Worm (Caenorhabditis elegans) whole organism, L4 larva: ENCODE results near the gene C23H3.9.
A peak's percentile ranks its signal among the peaks of the same experiment; 100 is the strongest.

Source experiments
- R02D3.7 ChIP-seq: fragments of 150-350 bp; sonication (generic microtip); optimal IDR thresholded peaks from 3 replicates; lab custom pipeline; 2014; ENCODE audit warnings: missing biosample characterization, missing genetic modification characterization
- T20F7.1 ChIP-seq: fragments of 200-800 bp; sonication (Bioruptor generic); optimal IDR thresholded peaks from 2 replicates; lab custom pipeline; 2018; ENCODE audit warnings: mild to moderate bottlenecking, missing genetic modification characterization, missing compliant biosample characterization
- Y105C5A.15 ChIP-seq: fragments of 200-800 bp; sonication (Bioruptor generic); IDR thresholded peaks from 2 replicates; pipeline ENCODE4 v1.3.6; 2022; ENCODE audit warnings: missing genetic modification characterization, missing compliant biosample characterization
- Y5F2A.4 ChIP-seq: fragments of 200-800 bp; sonication (Bioruptor generic); optimal IDR thresholded peaks from 2 replicates; lab custom pipeline; 2018; ENCODE audit warnings: mild to moderate bottlenecking, missing genetic modification characterization, missing compliant biosample characterization
- Y75B8A.6 ChIP-seq: fragments of 200-800 bp; sonication (Bioruptor generic); IDR thresholded peaks from 2 replicates; pipeline ENCODE4 v1.3.6; 2022; ENCODE audit warnings: missing genetic modification reagents, missing genetic modification characterization, missing compliant biosample characterization
- ZK546.5 ChIP-seq, 2 experiments: sonication (generic microtip); optimal IDR thresholded peaks; 2 replicates each; lab custom pipeline; 2017; ENCODE audit warnings: missing biosample characterization in 2 of 2, missing genetic modification characterization in 2 of 2
- aha-1 ChIP-seq: fragments of 150-350 bp; peaks from one replicate; lab custom pipeline; 2014; ENCODE audit warnings: missing biosample characterization, missing genetic modification characterization
- arid-1 ChIP-seq: fragments of 200-800 bp; sonication (Bioruptor generic); conservative IDR thresholded peaks from 2 replicates; pipeline ENCODE4 v1.3.6; 2022; ENCODE audit warnings: missing genetic modification reagents, missing genetic modification characterization, missing compliant biosample characterization
- attf-4 ChIP-seq: sonication (generic microtip); optimal IDR thresholded peaks from 3 replicates; lab custom pipeline; 2017; ENCODE audit warnings: missing biosample characterization, missing genetic modification characterization
- ceh-32 ChIP-seq: sonication (generic microtip); optimal IDR thresholded peaks from 2 replicates; lab custom pipeline; 2016; ENCODE audit warnings: mild to moderate bottlenecking, missing genetic modification characterization, missing compliant biosample characterization; ENCODE audit not compliant: poor library complexity
- ceh-44 ChIP-seq: fragments of 200-800 bp; sonication (Bioruptor generic); IDR thresholded peaks from 2 replicates; pipeline ENCODE4 v1.3.6; 2022; ENCODE audit warnings: missing genetic modification reagents, missing genetic modification characterization, missing compliant biosample characterization
- ceh-62 ChIP-seq: sonication (generic microtip); optimal IDR thresholded peaks from 2 replicates; lab custom pipeline; 2017; ENCODE audit warnings: missing biosample characterization, missing genetic modification characterization
- daf-16 ChIP-seq, 3 experiments: sonication (generic microtip); optimal IDR thresholded peaks; 2 replicates each; lab custom pipeline; 2016 to 2017; ENCODE audit warnings: missing genetic modification characterization in 3 of 3, missing genetic modification reagents in 3 of 3, mild to moderate bottlenecking in 2 of 3, missing compliant biosample characterization in 2 of 3, missing biosample characterization in 1 of 3, moderate library complexity in 1 of 3
- dpl-1 ChIP-seq: fragments of 150-350 bp; optimal IDR thresholded peaks from 2 replicates; lab custom pipeline; 2014; ENCODE audit warnings: missing biosample characterization, missing genetic modification reagents, missing genetic modification characterization
- dve-1 ChIP-seq: sonication (generic microtip); optimal IDR thresholded peaks from 2 replicates; lab custom pipeline; 2017; ENCODE audit warnings: antibody characterized with exemption, mild to moderate bottlenecking, missing genetic modification characterization, missing compliant biosample characterization; ENCODE audit not compliant: insufficient read depth
- egl-27 ChIP-seq: sonication (generic microtip); optimal IDR thresholded peaks from 3 replicates; lab custom pipeline; 2017; ENCODE audit warnings: missing biosample characterization, missing genetic modification reagents, missing genetic modification characterization
- fos-1 ChIP-seq: fragments of 150-350 bp; optimal IDR thresholded peaks from 2 replicates; lab custom pipeline; 2014; ENCODE audit warnings: missing biosample characterization, missing genetic modification characterization
- hif-1 ChIP-seq, 2 experiments: sonication (generic microtip); optimal IDR thresholded peaks; 2 replicates each; lab custom pipeline; 2016 to 2017; ENCODE audit warnings: missing compliant biosample characterization in 2 of 2, missing genetic modification characterization in 2 of 2, missing genetic modification reagents in 2 of 2, missing genotype in 2 of 2, mild to moderate bottlenecking in 1 of 2
- hlh-11 ChIP-seq: fragments of 200-800 bp; sonication (Bioruptor generic); optimal IDR thresholded peaks from 2 replicates; lab custom pipeline; 2018; ENCODE audit warnings: mild to moderate bottlenecking, missing genetic modification characterization, missing compliant biosample characterization
- lin-1 ChIP-seq: fragments of 200-800 bp; sonication (Bioruptor generic); IDR thresholded peaks from 2 replicates; pipeline ENCODE4 v1.3.6; 2022; ENCODE audit warnings: missing genetic modification reagents, missing genetic modification characterization, missing compliant biosample characterization
- lin-15B ChIP-seq: fragments of 150-350 bp; sonication (generic microtip); optimal IDR thresholded peaks from 3 replicates; lab custom pipeline; 2014; ENCODE audit warnings: missing biosample characterization, missing genetic modification characterization
- lin-39 ChIP-seq: fragments of 150-350 bp; optimal IDR thresholded peaks from 2 replicates; lab custom pipeline; 2014; ENCODE audit warnings: missing biosample characterization, missing genetic modification reagents, missing genetic modification characterization
- lsy-2 ChIP-seq, 2 experiments: fragments of 150-350 bp in 1 of 2; sonication (generic microtip) in 1 of 2; optimal IDR thresholded peaks; 2 replicates each; lab custom pipeline; 2014 to 2017; ENCODE audit warnings: missing biosample characterization in 2 of 2, missing genetic modification characterization in 2 of 2
- mdt-29 ChIP-seq: fragments of 200-800 bp; sonication (Bioruptor generic); IDR thresholded peaks from 2 replicates; pipeline ENCODE4 v1.3.6; 2022; ENCODE audit warnings: missing genetic modification reagents, missing genetic modification characterization, missing compliant biosample characterization
- mes-2 ChIP-seq: sonication (generic microtip); optimal IDR thresholded peaks from 2 replicates; lab custom pipeline; 2016; ENCODE audit warnings: missing genotype, mild to moderate bottlenecking, missing genetic modification characterization, missing compliant biosample characterization; ENCODE audit not compliant: poor library complexity, severe bottlenecking
- mxl-2 ChIP-seq: fragments of 200-800 bp; sonication (Bioruptor generic); conservative IDR thresholded peaks from 2 replicates; pipeline ENCODE4 v1.3.6; 2022; ENCODE audit warnings: missing genetic modification reagents, missing genetic modification characterization, missing compliant biosample characterization
- nhr-6 ChIP-seq: fragments of 150-350 bp; optimal IDR thresholded peaks from 2 replicates; lab custom pipeline; 2014; ENCODE audit warnings: missing biosample characterization, missing genetic modification characterization
- nhr-77 ChIP-seq: fragments of 150-350 bp; optimal IDR thresholded peaks from 2 replicates; lab custom pipeline; 2014; ENCODE audit warnings: missing biosample characterization, missing genetic modification characterization
- pha-4 ChIP-seq, 2 experiments: fragments of 150-350 bp in 1 of 2; fragments of 200-800 bp in 1 of 2; sonication (Bioruptor generic) in 1 of 2; IDR thresholded peaks in 1 of 2; optimal IDR thresholded peaks in 1 of 2; 2 replicates each; pipeline versions ENCODE4 v1.3.6 to Lab custom; 2014 to 2022; ENCODE audit warnings: missing genetic modification characterization in 2 of 2, missing genetic modification reagents in 2 of 2, missing biosample characterization in 1 of 2, missing compliant biosample characterization in 1 of 2
- pqm-1 ChIP-seq: sonication (generic microtip); optimal IDR thresholded peaks from 2 replicates; lab custom pipeline; 2017; ENCODE audit warnings: missing biosample characterization, missing genetic modification characterization
- saeg-2 ChIP-seq: fragments of 200-800 bp; sonication (Bioruptor generic); IDR thresholded peaks from 2 replicates; pipeline ENCODE4 v1.3.6; 2022; ENCODE audit warnings: missing genetic modification reagents, missing genetic modification characterization, missing compliant biosample characterization
- spr-1 ChIP-seq: sonication (generic microtip); optimal IDR thresholded peaks from 2 replicates; lab custom pipeline; 2016; ENCODE audit warnings: mild to moderate bottlenecking, missing genetic modification characterization, missing compliant biosample characterization
- tra-1 ChIP-seq: fragments of 200-800 bp; sonication (Bioruptor generic); IDR thresholded peaks from 2 replicates; pipeline ENCODE4 v1.3.6; 2022; ENCODE audit warnings: missing genetic modification reagents, missing genetic modification characterization, missing compliant biosample characterization
- unc-130 ChIP-seq: sonication (generic microtip); optimal IDR thresholded peaks from 2 replicates; lab custom pipeline; 2016; ENCODE audit warnings: missing genetic modification reagents, missing genetic modification characterization, missing compliant biosample characterization
- unc-62 ChIP-seq, 3 experiments: fragments of 150-350 bp in 1 of 3; sonication (generic microtip); optimal IDR thresholded peaks in 2 of 3; peaks in 1 of 3; 1 replicate in 1 of 3; 2 replicates in 2 of 3; lab custom pipeline; 2014 to 2017; ENCODE audit warnings: missing biosample characterization in 3 of 3, missing genetic modification characterization in 3 of 3, missing genetic modification reagents in 3 of 3, missing genotype in 1 of 3
- zfp-3 ChIP-seq: fragments of 200-800 bp; sonication (Bioruptor generic); conservative IDR thresholded peaks from 2 replicates; pipeline ENCODE4 v1.3.6; 2022; ENCODE audit warnings: missing genetic modification reagents, missing genetic modification characterization, missing compliant biosample characterization
- ztf-11 ChIP-seq: fragments of 150-350 bp; optimal IDR thresholded peaks from 2 replicates; lab custom pipeline; 2014; ENCODE audit warnings: missing biosample characterization, missing genetic modification characterization

The C23H3.9 gene

DNA sequence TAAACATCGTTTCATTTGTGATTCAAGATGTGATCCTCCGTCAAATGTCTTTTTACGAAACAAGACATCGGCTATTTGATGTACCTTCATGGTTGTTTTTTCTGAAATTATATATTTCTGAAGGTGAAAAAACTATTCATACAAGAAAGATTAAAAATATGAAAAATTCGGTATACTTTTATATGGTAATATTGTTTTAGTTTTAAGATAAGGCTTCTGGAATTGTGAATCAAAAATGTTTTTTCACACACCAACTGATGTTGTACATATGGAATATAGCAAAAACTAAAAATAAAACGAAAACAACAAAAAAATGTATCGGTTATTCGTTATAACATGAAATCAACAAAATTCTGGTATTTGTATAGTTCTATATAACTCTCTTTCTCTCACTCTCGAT, 41.9 kb downstream of the C23H3.9 start, which contains the start of gene F23F1.6:
Gene F23F1.6 (minus strand): TSS at position 101 of the 400 bp plus-strand sequence.
- no peak for TF ChIP-seq lsy-2 (tag; optimal IDR thresholded peaks at IDR 0.05; lab: Kevin White, UChicago)
- TF ChIP-seq ztf-11 (tag; lab: Kevin White, UChicago): no peak
- no peak for TF ChIP-seq Y105C5A.15 (GFP tag; lab: Robert Waterston, UW)

DNA sequence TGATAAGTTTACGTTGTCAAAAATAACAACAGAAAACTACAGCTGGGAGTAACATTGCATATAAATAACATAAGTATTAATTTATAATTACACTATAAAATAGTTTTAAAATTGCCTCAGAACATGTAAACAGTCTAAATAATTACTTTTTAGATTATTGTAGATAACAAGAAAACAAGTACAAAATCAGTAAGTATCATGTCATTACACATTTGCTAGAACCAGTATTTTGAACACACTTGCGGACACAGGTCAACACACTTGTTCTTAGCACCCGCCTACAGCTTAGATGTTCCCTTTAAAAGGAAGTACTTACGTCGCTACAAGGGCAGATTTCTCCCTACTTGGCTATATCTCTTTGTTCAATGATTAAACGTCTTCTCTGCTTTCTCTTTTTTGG, 45.2 kb downstream of the C23H3.9 start, which contains the start of gene F23F1.2:
Gene F23F1.2 (plus strand): TSS at position 301 of the 400 bp plus-strand sequence.
- TF ChIP-seq nhr-77 (tag; lab: Kevin White, UChicago) (no peak), zfp-3 (no peak), dve-1 (no peak), ceh-62 (no peak), arid-1 (no peak), hlh-11 (tag; lab: Kevin White, UChicago) (no peak), lin-15B (tag; lab: Kevin White, UChicago) (no peak), unc-130 (GFP tag; lab: Kevin White, UChicago) (no peak), saeg-2 (no peak), hif-1 (tag; optimal IDR thresholded peaks at IDR 0.05; lab: Kevin White, UChicago) (no peak), Y75B8A.6 (GFP tag; lab: Robert Waterston, UW) (no peak)

DNA sequence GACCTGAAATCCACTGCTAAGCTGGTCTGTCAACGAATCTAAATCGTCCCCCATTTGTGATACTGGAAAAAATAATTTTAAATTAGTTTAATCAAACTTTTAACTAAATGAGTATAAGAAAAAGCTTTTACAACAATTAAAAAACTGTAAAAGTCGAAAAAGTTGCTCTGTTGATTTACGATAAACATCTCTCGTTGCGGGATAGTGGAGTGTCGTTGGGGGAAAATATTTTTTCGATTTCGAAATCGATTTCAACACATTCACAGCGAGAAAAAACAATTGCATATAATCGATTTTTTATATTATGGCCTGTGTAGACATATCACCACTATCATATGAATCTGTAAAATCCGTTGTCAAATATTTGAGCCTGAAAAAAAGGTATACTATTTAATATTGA, 47.5 kb downstream of the C23H3.9 start, which contains the start of the genes F23F1.5 and fbxc-54:
Gene F23F1.5 (minus strand): TSS at position 64 of the 400 bp plus-strand sequence.
Gene fbxc-54 (plus strand): TSS at position 199 of the 400 bp plus-strand sequence.
- TF ChIP-seq mxl-2 (GFP tag; lab: Robert Waterston, UW): no peak
- peak; percentile 18 for TF ChIP-seq dve-1
- TF ChIP-seq Y5F2A.4: no peak
- no peak for TF ChIP-seq daf-16 (GFP tag; optimal IDR thresholded peaks at IDR 0.05; lab: Kevin White, UChicago)
- TF ChIP-seq daf-16 (tag; optimal IDR thresholded peaks at IDR 0.05; lab: Kevin White, UChicago): peak; percentile 62
- no peak for TF ChIP-seq pha-4 (GFP tag; IDR thresholded peaks at IDR 0.05; lab: Robert Waterston, UW)
- TF ChIP-seq pha-4 (tag; optimal IDR thresholded peaks at IDR 0.05; lab: Kevin White, UChicago): no peak
- TF ChIP-seq attf-4 (tag; lab: Kevin White, UChicago): no peak
- no peak for TF ChIP-seq fos-1
- TF ChIP-seq tra-1 (GFP tag; lab: Robert Waterston, UW): no peak
- TF ChIP-seq ceh-32 (tag; lab: Kevin White, UChicago): no peak
- TF ChIP-seq T20F7.1: peak; percentile 90
- peak; percentile 37 for TF ChIP-seq mes-2 (tag; lab: Kevin White, UChicago)
- no peak for TF ChIP-seq mdt-29 (GFP tag; lab: Robert Waterston, UW)
- TF ChIP-seq lsy-2 (tag; optimal IDR thresholded peaks at IDR 0.05; lab: Kevin White, UChicago): peak in 1 of 2 experiments; percentile 58
- TF ChIP-seq hlh-11 (tag; lab: Kevin White, UChicago): no peak
- TF ChIP-seq egl-27 (tag; lab: Kevin White, UChicago): no peak
- TF ChIP-seq nhr-6 (tag; lab: Kevin White, UChicago): peak; percentile 37
- TF ChIP-seq lin-39 (tag; lab: Kevin White, UChicago): no peak
- TF ChIP-seq zfp-3: no peak
- peak; percentile 31 for TF ChIP-seq dpl-1 (GFP tag; lab: Kevin White, UChicago)
- peak; percentile 43 for TF ChIP-seq R02D3.7 (tag; lab: Kevin White, UChicago)

DNA sequence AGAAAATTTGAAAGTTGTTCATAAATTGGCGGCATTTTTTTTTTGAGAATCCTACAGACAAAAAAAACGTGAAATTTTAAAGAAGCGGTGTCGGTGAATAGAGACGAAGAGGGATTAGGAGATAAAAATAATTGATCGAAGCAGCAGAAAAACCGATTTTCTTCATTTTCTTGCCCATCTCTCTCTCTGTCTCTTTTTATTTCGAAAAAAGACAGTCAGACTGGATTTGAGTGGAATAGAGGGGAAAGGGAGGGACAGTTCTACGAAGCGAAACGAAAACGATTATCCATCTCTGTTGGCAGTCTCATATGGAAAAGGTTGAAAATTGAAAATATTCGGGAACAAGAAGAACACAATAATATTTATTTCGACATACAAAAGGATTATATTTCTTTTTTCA, 49.5 kb downstream of the C23H3.9 start:
- TF ChIP-seq lin-1 (GFP tag; lab: Robert Waterston, UW): no peak
- TF ChIP-seq ZK546.5 (tag; optimal IDR thresholded peaks at IDR 0.05; lab: Kevin White, UChicago): no peak
- TF ChIP-seq spr-1 (tag; lab: Kevin White, UChicago): no peak
- TF ChIP-seq unc-62 (GFP tag; optimal IDR thresholded peaks at IDR 0.05 in 1 of 2; lab: Kevin White, UChicago): peak in 1 of 2 experiments; percentile 11
- no peak for TF ChIP-seq unc-62 (tag; optimal IDR thresholded peaks at IDR 0.05; lab: Kevin White, UChicago)
- no peak for TF ChIP-seq ceh-44 (GFP tag; lab: Robert Waterston, UW)
- no peak for TF ChIP-seq pqm-1 (tag; lab: Kevin White, UChicago)
- peak; percentile 75 for TF ChIP-seq aha-1 (tag; lab: Kevin White, UChicago)
